Fruit fly (Drosophila melanogaster) whole organism, embryonic: ENCODE measurements around the gene Obp99b.

Source experiments
- BEAF-32 ChIP-seq: fragments of 200-800 bp; sonication (Bioruptor generic); optimal IDR thresholded peaks from 3 replicates; lab custom pipeline; 2017; ENCODE audit warnings: missing biosample characterization, missing genetic modification characterization, mild to moderate bottlenecking, moderate library complexity, missing genetic modification reagents
- BtbVII ChIP-seq: fragments of 200-800 bp; sonication (Bioruptor generic); optimal IDR thresholded peaks from 3 replicates; lab custom pipeline; 2017; ENCODE audit warnings: missing biosample characterization, mild to moderate bottlenecking, missing genetic modification characterization
- CG10431 ChIP-seq: fragments of 200-800 bp; sonication (Bioruptor generic); optimal IDR thresholded peaks from 3 replicates; lab custom pipeline; 2018; ENCODE audit warnings: missing biosample characterization, mild to moderate bottlenecking, missing genetic modification characterization
- CG11695 ChIP-seq: fragments of 200-800 bp; sonication (Bioruptor generic); IDR thresholded peaks from 3 replicates; pipeline ENCODE4 v1.3.6; 2022; ENCODE audit warnings: missing biosample characterization, missing genetic modification characterization
- CG11723 ChIP-seq: fragments of 200-800 bp; sonication (Bioruptor generic); optimal IDR thresholded peaks from 2 replicates; lab custom pipeline; 2017; ENCODE audit warnings: missing biosample characterization, mild to moderate bottlenecking, missing genetic modification characterization
- CG12104 ChIP-seq: fragments of 200-800 bp; sonication (Bioruptor generic); optimal IDR thresholded peaks from 3 replicates; lab custom pipeline; 2016; ENCODE audit warnings: missing biosample characterization, missing genetic modification characterization
- CG12391 ChIP-seq: fragments of 200-800 bp; sonication (Bioruptor generic); optimal IDR thresholded peaks from 3 replicates; lab custom pipeline; 2018; ENCODE audit warnings: missing biosample characterization, mild to moderate bottlenecking, missing genetic modification characterization, moderate library complexity
- CG13296 ChIP-seq: fragments of 200-800 bp; sonication (Bioruptor generic); optimal IDR thresholded peaks from 3 replicates; lab custom pipeline; 2018; ENCODE audit warnings: missing biosample characterization, mild to moderate bottlenecking, missing genetic modification characterization
- CG13894 ChIP-seq: fragments of 200-800 bp; sonication (Bioruptor generic); optimal IDR thresholded peaks from 3 replicates; lab custom pipeline; 2018; ENCODE audit warnings: missing biosample characterization, mild to moderate bottlenecking, missing genetic modification characterization, moderate library complexity
- CG15514 ChIP-seq: fragments of 200-800 bp; sonication (Bioruptor generic); optimal IDR thresholded peaks from 3 replicates; lab custom pipeline; 2017; ENCODE audit warnings: missing biosample characterization, missing genetic modification characterization, mild to moderate bottlenecking, moderate library complexity, missing genetic modification reagents
- CG15601 ChIP-seq: fragments of 200-800 bp; sonication (Bioruptor generic); optimal IDR thresholded peaks from 3 replicates; lab custom pipeline; 2019; ENCODE audit warnings: missing biosample characterization, mild to moderate bottlenecking, missing genetic modification characterization, moderate library complexity
- CG1603 ChIP-seq: fragments of 200-800 bp; sonication (Bioruptor generic); optimal IDR thresholded peaks from 2 replicates; lab custom pipeline; 2019; ENCODE audit warnings: missing biosample characterization, mild to moderate bottlenecking, missing genetic modification characterization, moderate library complexity
- CG17186 ChIP-seq: fragments of 200-800 bp; sonication (Bioruptor generic); optimal IDR thresholded peaks from 3 replicates; lab custom pipeline; 2017; ENCODE audit warnings: missing biosample characterization, missing genetic modification reagents, missing genetic modification characterization
- CG2120 ChIP-seq: fragments of 200-800 bp; sonication (Bioruptor generic); optimal IDR thresholded peaks from 3 replicates; lab custom pipeline; 2016; ENCODE audit warnings: missing biosample characterization, missing genetic modification characterization
- CG2678 ChIP-seq: fragments of 200-800 bp; sonication (Bioruptor generic); optimal IDR thresholded peaks from 3 replicates; lab custom pipeline; 2019; ENCODE audit warnings: missing biosample characterization, mild to moderate bottlenecking, missing genetic modification characterization, moderate library complexity
- CG30431 ChIP-seq: fragments of 200-800 bp; sonication (Bioruptor generic); optimal IDR thresholded peaks from 2 replicates; lab custom pipeline; 2017; ENCODE audit warnings: missing biosample characterization, missing genetic modification characterization
- CG43689 ChIP-seq: fragments of 200-800 bp; sonication (Bioruptor generic); IDR thresholded peaks from 2 replicates; pipeline ENCODE4 v1.3.6; 2022; ENCODE audit warnings: missing biosample characterization, missing genetic modification characterization
- CG4707 ChIP-seq: fragments of 200-800 bp; sonication (Bioruptor generic); optimal IDR thresholded peaks from 2 replicates; lab custom pipeline; 2018; ENCODE audit warnings: missing biosample characterization, mild to moderate bottlenecking, missing genetic modification characterization, moderate library complexity
- CG4820 ChIP-seq: fragments of 200-800 bp; sonication (Bioruptor generic); optimal IDR thresholded peaks from 3 replicates; lab custom pipeline; 2016; ENCODE audit warnings: missing biosample characterization, missing genetic modification characterization
- CG6272 ChIP-seq: fragments of 200-800 bp; sonication (Bioruptor generic); IDR thresholded peaks from 2 replicates; pipeline ENCODE4 v1.3.6; 2022; ENCODE audit warnings: missing biosample characterization, missing genetic modification characterization
- Camta ChIP-seq: fragments of 200-800 bp; sonication (Bioruptor generic); optimal IDR thresholded peaks from 2 replicates; lab custom pipeline; 2016; ENCODE audit warnings: missing biosample characterization, missing genetic modification characterization
- Dref ChIP-seq: fragments of 200-800 bp; sonication (Bioruptor generic); IDR thresholded peaks from 2 replicates; pipeline ENCODE4 v1.3.6; 2022; ENCODE audit warnings: missing biosample characterization, missing genetic modification characterization
- E2f2 ChIP-seq: fragments of 200-800 bp; sonication (Bioruptor generic); IDR thresholded peaks from 2 replicates; pipeline ENCODE4 v1.3.6; 2022; ENCODE audit warnings: missing biosample characterization, missing genetic modification characterization
- Fer2 ChIP-seq: fragments of 200-800 bp; sonication (Bioruptor generic); optimal IDR thresholded peaks from 2 replicates; lab custom pipeline; 2018; ENCODE audit warnings: missing biosample characterization, mild to moderate bottlenecking, missing genetic modification characterization, moderate library complexity
- GATAe ChIP-seq: fragments of 200-800 bp; sonication (Bioruptor generic); conservative IDR thresholded peaks from 2 replicates; pipeline ENCODE4 v1.3.6; 2022; ENCODE audit warnings: missing biosample characterization, missing genetic modification characterization
- Gsc ChIP-seq: fragments of 200-800 bp; sonication (Bioruptor generic); IDR thresholded peaks from 2 replicates; pipeline ENCODE4 v1.3.6; 2022; ENCODE audit warnings: missing biosample characterization, missing genetic modification characterization
- Hand ChIP-seq: fragments of 200-800 bp; sonication (Bioruptor generic); optimal IDR thresholded peaks from 2 replicates; lab custom pipeline; 2017; ENCODE audit warnings: mild to moderate bottlenecking, missing biosample characterization, missing genetic modification reagents, missing genetic modification characterization
- Hr3 ChIP-seq: fragments of 200-800 bp; sonication (Bioruptor generic); optimal IDR thresholded peaks from 3 replicates; lab custom pipeline; 2016; ENCODE audit warnings: missing biosample characterization, missing genetic modification characterization
- Hr51 ChIP-seq, 2 experiments: fragments of 200-800 bp; sonication (Bioruptor generic); optimal IDR thresholded peaks; 2 replicates in 1 of 2; 3 replicates in 1 of 2; lab custom pipeline; 2016 to 2018; ENCODE audit warnings: missing biosample characterization in 2 of 2, missing genetic modification characterization in 2 of 2, mild to moderate bottlenecking in 1 of 2, moderate library complexity in 1 of 2
- MBD-R2 ChIP-seq: fragments of 200-800 bp; sonication (Bioruptor generic); IDR thresholded peaks from 2 replicates; pipeline ENCODE4 v1.3.6; 2022; ENCODE audit warnings: missing biosample characterization, missing genetic modification characterization
- NFAT ChIP-seq: fragments of 200-800 bp; sonication (Bioruptor generic); IDR thresholded peaks from 2 replicates; pipeline ENCODE4 v1.3.6; 2022; ENCODE audit warnings: missing biosample characterization, missing genetic modification characterization
- Nf-YA ChIP-seq: fragments of 200-800 bp; sonication (Bioruptor generic); IDR thresholded peaks from 2 replicates; pipeline ENCODE4 v1.3.6; 2022; ENCODE audit warnings: missing biosample characterization, missing genetic modification characterization
- PHDP ChIP-seq: fragments of 200-800 bp; sonication (Bioruptor generic); optimal IDR thresholded peaks from 3 replicates; lab custom pipeline; 2018; ENCODE audit warnings: missing biosample characterization, mild to moderate bottlenecking, missing genetic modification characterization, moderate library complexity
- Poxn ChIP-seq: fragments of 200-800 bp; sonication (Bioruptor generic); IDR thresholded peaks from 2 replicates; pipeline ENCODE4 v1.3.6; 2022; ENCODE audit warnings: missing biosample characterization, missing genetic modification characterization
- Rfx ChIP-seq: fragments of 200-800 bp; sonication (Bioruptor generic); IDR thresholded peaks from 2 replicates; pipeline ENCODE4 v1.3.6; 2022; ENCODE audit warnings: missing biosample characterization, missing genetic modification characterization
- Sin3A ChIP-seq: fragments of >200 bp; optimal IDR thresholded peaks from 2 replicates; lab custom pipeline; 2018
- al ChIP-seq: fragments of 200-800 bp; sonication (Bioruptor generic); IDR thresholded peaks from 2 replicates; pipeline ENCODE4 v1.3.6; 2022; ENCODE audit warnings: missing biosample characterization, missing genetic modification characterization
- ara ChIP-seq: fragments of 200-800 bp; sonication (Bioruptor generic); IDR thresholded peaks from 2 replicates; pipeline ENCODE4 v1.3.6; 2022; ENCODE audit warnings: missing biosample characterization, missing genetic modification characterization
- ato ChIP-seq: fragments of 200-800 bp; sonication (Bioruptor generic); IDR thresholded peaks from 2 replicates; pipeline ENCODE4 v1.3.6; 2022; ENCODE audit warnings: missing biosample characterization, missing genetic modification characterization; ENCODE audit not compliant: partially characterized antibody
- br ChIP-seq: fragments of >200 bp; optimal IDR thresholded peaks from 2 replicates; lab custom pipeline; 2017
- ftz-f1 ChIP-seq: fragments of 200-800 bp; sonication (Bioruptor generic); optimal IDR thresholded peaks from 2 replicates; lab custom pipeline; 2016; ENCODE audit warnings: missing biosample characterization, missing genetic modification characterization
- klu ChIP-seq: fragments of 200-800 bp; sonication (Bioruptor generic); IDR thresholded peaks from 2 replicates; pipeline ENCODE4 v1.3.6; 2022; ENCODE audit warnings: missing biosample characterization, missing genetic modification characterization
- nau ChIP-seq: fragments of 200-800 bp; sonication (Bioruptor generic); optimal IDR thresholded peaks from 3 replicates; lab custom pipeline; 2017; ENCODE audit warnings: missing biosample characterization, mild to moderate bottlenecking, missing genetic modification characterization, missing genetic modification reagents
- prd ChIP-seq, 3 experiments: fragments of >200 bp in 2 of 3; fragments of 200-800 bp in 1 of 3; sonication (Bioruptor generic) in 1 of 3; optimal IDR thresholded peaks in 2 of 3; IDR thresholded peaks in 1 of 3; 2 replicates in 2 of 3; 3 replicates in 1 of 3; pipeline versions ENCODE4 v1.3.6 to Lab custom; 2017 to 2022; ENCODE audit warnings: missing biosample characterization in 1 of 3, missing genetic modification characterization in 1 of 3
- run ChIP-seq: fragments of 200-800 bp; sonication (Bioruptor generic); optimal IDR thresholded peaks from 3 replicates; lab custom pipeline; 2018; ENCODE audit warnings: missing biosample characterization, mild to moderate bottlenecking, missing genetic modification characterization
- slbo ChIP-seq: fragments of 200-800 bp; sonication (Bioruptor generic); IDR thresholded peaks from 2 replicates; pipeline ENCODE4 v1.3.6; 2022; ENCODE audit warnings: missing biosample characterization, missing genetic modification characterization
- sqz ChIP-seq: fragments of 200-800 bp; sonication (Bioruptor generic); optimal IDR thresholded peaks from 3 replicates; lab custom pipeline; 2018; ENCODE audit warnings: missing biosample characterization, mild to moderate bottlenecking, missing genetic modification characterization
- tio ChIP-seq: fragments of 200-800 bp; sonication (Bioruptor generic); optimal IDR thresholded peaks from 2 replicates; lab custom pipeline; 2017; ENCODE audit warnings: missing biosample characterization, missing genetic modification characterization, inconsistent platforms
- unc-4 ChIP-seq: fragments of 200-800 bp; sonication (Bioruptor generic); IDR thresholded peaks from 2 replicates; pipeline ENCODE4 v1.3.6; 2022; ENCODE audit warnings: missing biosample characterization, missing genetic modification characterization; ENCODE audit not compliant: partially characterized antibody
- zfh2 ChIP-seq: fragments of 200-800 bp; sonication (Bioruptor generic); optimal IDR thresholded peaks from 2 replicates; lab custom pipeline; 2016; ENCODE audit warnings: missing biosample characterization, missing genetic modification characterization

Gene Obp99b

DNA sequence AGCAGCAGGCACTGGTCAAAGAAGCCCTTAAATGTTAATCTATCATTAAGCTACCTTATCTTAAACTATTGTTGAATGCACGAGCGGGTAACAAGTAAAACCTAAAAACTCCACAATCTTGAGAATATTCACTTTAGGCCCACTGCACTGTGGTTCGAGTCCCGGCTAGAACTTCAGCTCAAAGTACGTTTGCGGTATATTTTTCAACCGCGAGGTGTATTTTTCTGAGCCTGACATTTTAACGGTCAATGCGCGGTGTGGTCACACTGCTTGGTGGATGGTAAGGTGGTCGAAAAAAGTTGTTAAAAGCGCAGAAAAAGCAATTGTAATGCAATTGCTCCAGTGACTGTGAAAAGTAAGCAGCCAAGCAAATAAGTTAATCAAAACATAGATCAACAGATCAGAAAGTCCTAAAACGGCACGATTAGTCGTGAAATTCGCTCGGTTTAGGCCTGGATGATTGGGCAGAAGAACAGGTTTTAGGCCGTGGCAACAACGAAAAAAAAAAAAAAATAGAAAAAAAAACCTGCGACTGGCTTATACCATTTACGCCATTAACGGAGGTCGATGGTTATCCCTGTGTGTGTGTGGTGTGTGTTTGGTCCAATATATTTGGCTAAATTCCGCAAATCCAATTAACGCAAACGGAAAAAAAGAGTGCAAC is 9.0 kb upstream of the Obp99b start, which contains the start of gene Kul (continued):
- TF ChIP-seq GATAe (GFP tag; lab: Robert Waterston, UW) (no peak), al (GFP tag; lab: Robert Waterston, UW) (no peak), CG12391 (tag; lab: Kevin White, UChicago) (no peak), Dref (GFP tag; lab: Robert Waterston, UW) (peak; percentile 45), Poxn (no peak), run (tag; lab: Kevin White, UChicago) (no peak), unc-4 (no peak), Hr3 (no peak), Hand (GFP tag; lab: Kevin White, UChicago) (no peak), BEAF-32 (GFP tag; lab: Kevin White, UChicago) (peak; percentile 30), CG17186 (GFP tag; lab: Kevin White, UChicago) (peak; percentile 43), CG1603 (peak; percentile 79), CG43689 (GFP tag; lab: Robert Waterston, UW) (no peak), CG4707 (GFP tag; lab: Kevin White, UChicago) (peak; percentile 48), sqz (peak; percentile 70), slbo (GFP tag; lab: Robert Waterston, UW) (peak; percentile 46; the same call in 1 of the 2 replicates), CG30431 (GFP tag; lab: Kevin White, UChicago) (no peak), CG11723 (GFP tag; lab: Kevin White, UChicago) (no peak), CG10431 (GFP tag; lab: Kevin White, UChicago) (no peak), CG12104 (GFP tag; lab: Kevin White, UChicago) (no peak), nau (GFP tag; lab: Kevin White, UChicago) (no peak), Rfx (peak; percentile 67), CG4820 (GFP tag; lab: Kevin White, UChicago) (no peak), E2f2 (GFP tag; lab: Robert Waterston, UW) (peak; percentile 31), PHDP (no peak), klu (no peak), NFAT (GFP tag; lab: Robert Waterston, UW) (peak; percentile 23; the same call in 1 of the 2 replicates), ftz-f1 (GFP tag; lab: Kevin White, UChicago) (no peak), CG2678 (tag; lab: Kevin White, UChicago) (no peak), Camta (no peak), CG13894 (tag; lab: Kevin White, UChicago) (no peak), tio (GFP tag; lab: Kevin White, UChicago) (no peak), CG2120 (GFP tag; lab: Kevin White, UChicago) (peak; percentile 23), Sin3A (lab: Kevin White, UChicago) (peak; percentile 52), Nf-YA (GFP tag; lab: Robert Waterston, UW) (no peak), CG13296 (GFP tag; lab: Kevin White, UChicago) (no peak), br (lab: Kevin White, UChicago) (no peak), Hr51 (GFP tag; optimal IDR thresholded peaks at IDR 0.05; lab: Kevin White, UChicago) (peak in 1 of 2 experiments; percentile 8), Fer2 (tag; lab: Kevin White, UChicago) (no peak), ato (GFP tag; lab: Robert Waterston, UW) (peak; percentile 49; the same call in 1 of the 2 replicates), ara (GFP tag; lab: Robert Waterston, UW) (0 out of 2 replicates have a peak, but pooled peaks have one; percentile 16), prd (optimal IDR thresholded peaks at IDR 0.05; lab: Kevin White, UChicago) (no peak), prd (GFP tag; IDR thresholded peaks at IDR 0.05; lab: Robert Waterston, UW) (no peak), zfh2 (peak; percentile 2), CG15514 (peak; percentile 45), CG11695 (GFP tag; lab: Robert Waterston, UW) (no peak), MBD-R2 (GFP tag; lab: Robert Waterston, UW) (peak; percentile 49), Gsc (no peak), CG6272 (no peak), BtbVII (GFP tag; lab: Kevin White, UChicago) (no peak), CG15601 (tag; lab: Kevin White, UChicago) (no peak)
